Worm (Caenorhabditis elegans) whole organism, L3 larva: ENCODE data around the gene Y82E9BR.3.
"Not testable (repeated sequence)": the region's sequence is repeated elsewhere in the genome, so short reads cannot be mapped to it uniquely, and the experiment has no call there.

Source experiments
- R02D3.7 ChIP-seq: fragments of 150-350 bp; optimal IDR thresholded peaks from 2 replicates; lab custom pipeline; 2014; ENCODE audit warnings: missing biosample characterization, missing genetic modification characterization
- aly-2 ChIP-seq: fragments of 150-350 bp; optimal IDR thresholded peaks from 2 replicates; lab custom pipeline; 2014; ENCODE audit warnings: missing biosample characterization, missing genetic modification characterization
- ceh-82 ChIP-seq: fragments of 150-350 bp; optimal IDR thresholded peaks from 2 replicates; lab custom pipeline; 2014; ENCODE audit warnings: missing biosample characterization, missing genetic modification characterization
- ceh-9 ChIP-seq: sonication (generic microtip); optimal IDR thresholded peaks from 2 replicates; lab custom pipeline; 2018; ENCODE audit warnings: missing biosample characterization, missing genetic modification characterization
- egl-27 ChIP-seq: sonication (generic microtip); optimal IDR thresholded peaks from 4 replicates; lab custom pipeline; 2017; ENCODE audit warnings: missing biosample characterization, missing genetic modification reagents, missing genetic modification characterization
- egl-5 ChIP-seq: fragments of 150-350 bp; optimal IDR thresholded peaks from 2 replicates; lab custom pipeline; 2017; ENCODE audit warnings: missing biosample characterization, missing genetic modification reagents, missing genetic modification characterization, inconsistent platforms
- elt-1 ChIP-seq: fragments of 150-350 bp; optimal IDR thresholded peaks from 2 replicates; lab custom pipeline; 2014; ENCODE audit warnings: missing biosample characterization, missing genetic modification characterization
- fkh-10 ChIP-seq: sonication (generic microtip); optimal IDR thresholded peaks from 2 replicates; lab custom pipeline; 2017; ENCODE audit warnings: missing biosample characterization, missing genetic modification reagents, missing genetic modification characterization
- fkh-2 ChIP-seq: fragments of 150-350 bp; optimal IDR thresholded peaks from 2 replicates; lab custom pipeline; 2014; ENCODE audit warnings: missing biosample characterization, missing genetic modification reagents, missing genetic modification characterization
- fos-1 ChIP-seq: fragments of 150-350 bp; optimal IDR thresholded peaks from 2 replicates; lab custom pipeline; 2014; ENCODE audit warnings: missing biosample characterization, missing genetic modification characterization
- hmg-11 ChIP-seq: sonication (generic microtip); optimal IDR thresholded peaks from 2 replicates; lab custom pipeline; 2016; ENCODE audit warnings: missing genetic modification characterization, missing compliant biosample characterization
- jun-1 ChIP-seq: fragments of 150-350 bp; optimal IDR thresholded peaks from 2 replicates; lab custom pipeline; 2014; ENCODE audit warnings: missing biosample characterization, missing genetic modification reagents, missing genetic modification characterization
- lin-15B ChIP-seq: fragments of 150-350 bp; optimal IDR thresholded peaks from 2 replicates; lab custom pipeline; 2014; ENCODE audit warnings: missing biosample characterization, missing genetic modification characterization
- lsy-12 ChIP-seq: sonication (generic microtip); optimal IDR thresholded peaks from 2 replicates; lab custom pipeline; 2016; ENCODE audit warnings: mild to moderate bottlenecking, missing genetic modification characterization, missing compliant biosample characterization
- mml-1 ChIP-seq: fragments of 150-350 bp; sonication (generic microtip); optimal IDR thresholded peaks from 3 replicates; lab custom pipeline; 2014; ENCODE audit warnings: missing biosample characterization, missing genetic modification characterization
- nfya-1 ChIP-seq: sonication (generic microtip); optimal IDR thresholded peaks from 2 replicates; lab custom pipeline; 2017; ENCODE audit warnings: missing genetic modification characterization, mild to moderate bottlenecking, missing compliant biosample characterization, antibody characterized with exemption, moderate library complexity; ENCODE audit not compliant: insufficient read depth
- nhr-11 ChIP-seq: fragments of 150-350 bp; optimal IDR thresholded peaks from 2 replicates; lab custom pipeline; 2014; ENCODE audit warnings: missing biosample characterization, missing genetic modification characterization
- nhr-12 ChIP-seq: fragments of 150-350 bp; optimal IDR thresholded peaks from 2 replicates; lab custom pipeline; 2014; ENCODE audit warnings: missing biosample characterization, missing genetic modification characterization
- nhr-237 ChIP-seq: fragments of 150-350 bp; optimal IDR thresholded peaks from 2 replicates; lab custom pipeline; 2014; ENCODE audit warnings: missing biosample characterization, missing genetic modification characterization
- nhr-25 ChIP-seq: sonication (generic microtip); optimal IDR thresholded peaks from 2 replicates; lab custom pipeline; 2017; ENCODE audit warnings: missing biosample characterization, missing genetic modification characterization
- nhr-28 ChIP-seq: fragments of 150-350 bp; optimal IDR thresholded peaks from 2 replicates; lab custom pipeline; 2014; ENCODE audit warnings: missing biosample characterization, missing genetic modification characterization
- nhr-43 ChIP-seq: sonication (generic microtip); optimal IDR thresholded peaks from 2 replicates; lab custom pipeline; 2016; ENCODE audit warnings: mild to moderate bottlenecking, missing genetic modification characterization, missing compliant biosample characterization; ENCODE audit not compliant: poor library complexity, severe bottlenecking
- nhr-67 ChIP-seq: fragments of 150-350 bp; optimal IDR thresholded peaks from 2 replicates; lab custom pipeline; 2014; ENCODE audit warnings: missing biosample characterization, missing genetic modification characterization
- nhr-76 ChIP-seq: fragments of 150-350 bp; sonication (generic microtip); optimal IDR thresholded peaks from 5 replicates; lab custom pipeline; 2014; ENCODE audit warnings: missing biosample characterization, missing genetic modification characterization
- pha-4 ChIP-seq: fragments of 150-350 bp; optimal IDR thresholded peaks from 2 replicates; lab custom pipeline; 2014; ENCODE audit warnings: missing biosample characterization, missing genetic modification reagents, missing genetic modification characterization
- pqm-1 ChIP-seq: fragments of 150-350 bp; optimal IDR thresholded peaks from 2 replicates; lab custom pipeline; 2017; ENCODE audit warnings: missing biosample characterization, missing genetic modification characterization, inconsistent platforms
- skn-1 ChIP-seq: fragments of 150-350 bp; optimal IDR thresholded peaks from 2 replicates; lab custom pipeline; 2014; ENCODE audit warnings: missing biosample characterization, missing genetic modification characterization
- tbx-2 ChIP-seq: sonication (generic microtip); optimal IDR thresholded peaks from 2 replicates; lab custom pipeline; 2016; ENCODE audit warnings: mild to moderate bottlenecking, missing genetic modification characterization, missing compliant biosample characterization
- unc-39 ChIP-seq: sonication (generic microtip); optimal IDR thresholded peaks from 4 replicates; lab custom pipeline; 2017; ENCODE audit warnings: missing biosample characterization, missing genetic modification characterization
- unc-62 ChIP-seq: fragments of 150-350 bp; sonication (generic microtip); optimal IDR thresholded peaks from 4 replicates; lab custom pipeline; 2014; ENCODE audit warnings: missing biosample characterization, missing genetic modification reagents, missing genetic modification characterization
- ztf-11 ChIP-seq: fragments of 150-350 bp; optimal IDR thresholded peaks from 2 replicates; lab custom pipeline; 2014; ENCODE audit warnings: missing biosample characterization, missing genetic modification characterization

Y82E9BR.3 gene

ce11 chrIII:1419146-1419636 is at the start of gene Y82E9BR.3:
TSS of gene Y82E9BR.3 (plus strand) at chrIII:1419196.
- no peak for TF ChIP-seq nhr-25 (tag; lab: Kevin White, UChicago)
- TF ChIP-seq jun-1 (tag; lab: Kevin White, UChicago): no peak
- no peak for TF ChIP-seq egl-27 (tag; lab: Kevin White, UChicago)
- TF ChIP-seq nhr-12 (tag; lab: Kevin White, UChicago): no peak

- no peak for TF ChIP-seq R02D3.7 (tag; lab: Kevin White, UChicago)
- no peak for TF ChIP-seq nhr-12 (tag; lab: Kevin White, UChicago)
- TF ChIP-seq nhr-11 (tag; lab: Kevin White, UChicago): no peak
- TF ChIP-seq tbx-2 (tag; lab: Kevin White, UChicago): no peak
- TF ChIP-seq aly-2 (tag; lab: Kevin White, UChicago): no peak
- TF ChIP-seq egl-5: no peak
- no peak for TF ChIP-seq elt-1
- no peak for TF ChIP-seq unc-39 (tag; lab: Kevin White, UChicago)
- no peak for TF ChIP-seq nhr-43 (tag; lab: Kevin White, UChicago)
- no peak for TF ChIP-seq pha-4 (tag; lab: Kevin White, UChicago)
- no peak for TF ChIP-seq jun-1 (tag; lab: Kevin White, UChicago)
- no peak for TF ChIP-seq nfya-1 (tag; lab: Kevin White, UChicago)
- TF ChIP-seq fkh-10: no peak
- no peak for TF ChIP-seq fos-1 (tag; lab: Kevin White, UChicago)
- no peak for TF ChIP-seq ceh-82
- TF ChIP-seq, all 47 proteins: peak for 0
Measured at ce11 chrIII:1372563-1372962, 46.4 kb upstream of the Y82E9BR.3 start.

ce11 chrIII:1374355-1374807 is 44.6 kb upstream of the Y82E9BR.3 start, which contains the start of gene Y82E9BR.20:
TSS of gene Y82E9BR.20 (plus strand) at chrIII:1374405.
- TF ChIP-seq unc-62 (no peak), nhr-67 (no peak), nhr-28 (no peak), lsy-12 (no peak), elt-1 (no peak), ceh-9 (tag; lab: Kevin White, UChicago) (no peak), skn-1 (tag; lab: Kevin White, UChicago) (no peak), fkh-2 (tag; lab: Kevin White, UChicago) (no peak), aly-2 (tag; lab: Kevin White, UChicago) (no peak), mml-1 (tag; lab: Kevin White, UChicago) (no peak), lin-15B (tag; lab: Kevin White, UChicago) (no peak), hmg-11 (no peak), pqm-1 (tag; lab: Kevin White, UChicago) (no peak), fos-1 (tag; lab: Kevin White, UChicago) (no peak), nfya-1 (tag; lab: Kevin White, UChicago) (no peak), nhr-76 (no peak), nhr-11 (tag; lab: Kevin White, UChicago) (no peak), nhr-237 (tag; lab: Kevin White, UChicago) (no peak), ztf-11 (tag; lab: Kevin White, UChicago) (no peak)

DNA sequence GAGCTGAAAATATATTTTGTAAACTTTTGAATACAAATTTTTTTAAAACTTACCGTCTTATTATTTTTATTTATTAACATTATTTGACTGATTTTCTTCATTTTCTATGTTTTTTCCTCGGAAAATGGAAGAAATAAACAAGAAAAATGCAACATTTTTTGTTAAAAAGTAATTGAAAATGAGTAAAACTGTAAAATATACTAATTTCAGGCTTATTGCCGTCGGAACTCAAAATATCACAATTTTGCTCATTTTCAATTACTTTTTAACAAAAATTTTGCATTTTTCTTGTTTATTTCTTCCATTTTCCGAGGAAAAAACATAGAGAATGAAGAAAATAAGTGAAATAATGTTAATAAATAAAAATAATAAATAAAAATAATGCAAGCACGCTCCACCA is 43.5 kb upstream of the Y82E9BR.3 start, which contains the start of gene Y82E9BR.10:
Gene Y82E9BR.10, minus strand, starts transcription at position 101 of the 400 bp plus-strand sequence.
- not testable (repeated sequence) for TF ChIP-seq jun-1, R02D3.7, unc-39 (tag; lab: Kevin White, UChicago)

- TF ChIP-seq unc-62; egl-5; pha-4 (tag; lab: Kevin White, UChicago): not testable (repeated sequence)
Measured at ce11 chrIII:1377903-1378302, 41.1 kb upstream of the Y82E9BR.3 start, which contains the start of gene pals-40. TSS of gene pals-40 (minus strand) at chrIII:1378003.
